Worm (Caenorhabditis elegans) whole organism, L4 larva: ENCODE data around the gene C17B7.15.

Experiments used
- aly-2 ChIP-seq: sonication (generic microtip); optimal IDR thresholded peaks from 2 replicates; lab custom pipeline; 2018; ENCODE audit warnings: missing biosample characterization, missing genetic modification characterization
- ceh-82 ChIP-seq: sonication (generic microtip); optimal IDR thresholded peaks from 2 replicates; lab custom pipeline; 2017; ENCODE audit warnings: missing biosample characterization, missing genetic modification characterization
- snpc-4 ChIP-seq: fragments of 150-350 bp; optimal IDR thresholded peaks from 2 replicates; lab custom pipeline; 2014; ENCODE audit warnings: missing biosample characterization, missing genetic modification characterization

- no peak for TF ChIP-seq snpc-4
- no peak for TF ChIP-seq aly-2 (tag; lab: Kevin White, UChicago)
- no peak for TF ChIP-seq ceh-82 (tag; lab: Kevin White, UChicago)
Measured at ce11 chrV:3358267-3358666, 8.3 kb downstream of the C17B7.15 start, which contains the start of gene C04E12.5.
